Worm (Caenorhabditis elegans) whole organism, mixed stage, embryonic: ENCODE results near the gene fbxa-215.

Source experiments
- M03D4.4 ChIP-seq: sonication (generic microtip); optimal IDR thresholded peaks from 2 replicates; lab custom pipeline; 2017; ENCODE audit warnings: mild to moderate bottlenecking, missing genetic modification characterization, missing compliant biosample characterization
- bed-3 ChIP-seq: fragments of 200-800 bp; sonication (Bioruptor generic); optimal IDR thresholded peaks from 3 replicates; lab custom pipeline; 2018; ENCODE audit warnings: mild to moderate bottlenecking, missing genetic modification characterization, moderate library complexity, missing compliant biosample characterization
- blmp-1 ChIP-seq: fragments of 150-350 bp; optimal IDR thresholded peaks from 2 replicates; lab custom pipeline; 2014; ENCODE audit warnings: missing biosample characterization, missing genetic modification characterization
- ceh-39 ChIP-seq: fragments of 150-350 bp; optimal IDR thresholded peaks from 2 replicates; lab custom pipeline; 2014; ENCODE audit warnings: missing biosample characterization, missing genetic modification characterization
- ceh-43 ChIP-seq: fragments of 200-800 bp; sonication (Bioruptor generic); optimal IDR thresholded peaks from 2 replicates; lab custom pipeline; 2018; ENCODE audit warnings: mild to moderate bottlenecking, missing genetic modification characterization, moderate library complexity, missing compliant biosample characterization
- ceh-83 ChIP-seq: fragments of 200-800 bp; sonication (Bioruptor generic); optimal IDR thresholded peaks from 2 replicates; lab custom pipeline; 2018; ENCODE audit warnings: mild to moderate bottlenecking, missing genetic modification characterization, missing compliant biosample characterization
- drap-1 ChIP-seq: fragments of 200-800 bp; sonication (Bioruptor generic); optimal IDR thresholded peaks from 3 replicates; lab custom pipeline; 2018; ENCODE audit warnings: mild to moderate bottlenecking, missing genetic modification characterization, missing compliant biosample characterization
- elt-1 ChIP-seq: sonication (generic microtip); optimal IDR thresholded peaks from 2 replicates; lab custom pipeline; 2017; ENCODE audit warnings: missing genetic modification characterization, mild to moderate bottlenecking, missing compliant biosample characterization, antibody characterized with exemption, moderate library complexity, borderline replicate concordance; ENCODE audit not compliant: insufficient read depth
- elt-3 ChIP-seq: fragments of 150-350 bp; optimal IDR thresholded peaks from 2 replicates; lab custom pipeline; 2014; ENCODE audit warnings: missing biosample characterization, missing genetic modification characterization
- flh-1 ChIP-seq: fragments of 200-800 bp; sonication (Bioruptor generic); optimal IDR thresholded peaks from 2 replicates; lab custom pipeline; 2018; ENCODE audit warnings: mild to moderate bottlenecking, missing genetic modification characterization, moderate library complexity, missing compliant biosample characterization
- ham-2 ChIP-seq: fragments of 200-800 bp; sonication (Bioruptor generic); optimal IDR thresholded peaks from 2 replicates; lab custom pipeline; 2018; ENCODE audit warnings: mild to moderate bottlenecking, missing genetic modification characterization, missing compliant biosample characterization
- hlh-1 ChIP-seq: fragments of 150-350 bp; optimal IDR thresholded peaks from 2 replicates; lab custom pipeline; 2014; ENCODE audit warnings: missing biosample characterization, missing genetic modification reagents, missing genetic modification characterization
- lin-13 ChIP-seq: fragments of 150-350 bp; optimal IDR thresholded peaks from 2 replicates; lab custom pipeline; 2014; ENCODE audit warnings: missing biosample characterization, missing genetic modification characterization
- lin-32 ChIP-seq: fragments of 200-800 bp; sonication (Bioruptor generic); optimal IDR thresholded peaks from 2 replicates; lab custom pipeline; 2018; ENCODE audit warnings: mild to moderate bottlenecking, missing genetic modification characterization, missing compliant biosample characterization
- lsy-2 ChIP-seq: fragments of 150-350 bp; optimal IDR thresholded peaks from 2 replicates; lab custom pipeline; 2014; ENCODE audit warnings: missing biosample characterization, missing genetic modification characterization
- mab-5 ChIP-seq: fragments of 150-350 bp; optimal IDR thresholded peaks from 2 replicates; lab custom pipeline; 2014; ENCODE audit warnings: missing biosample characterization, missing genetic modification characterization
- mep-1 ChIP-seq: fragments of 150-350 bp; optimal IDR thresholded peaks from 2 replicates; lab custom pipeline; 2017; ENCODE audit warnings: missing biosample characterization, missing genetic modification reagents, missing genetic modification characterization, inconsistent platforms
- mls-2 ChIP-seq: sonication (generic microtip); optimal IDR thresholded peaks from 2 replicates; lab custom pipeline; 2016; ENCODE audit warnings: mild to moderate bottlenecking, missing genetic modification characterization, moderate library complexity, missing compliant biosample characterization
- nhr-12 ChIP-seq: fragments of 150-350 bp; optimal IDR thresholded peaks from 2 replicates; lab custom pipeline; 2014; ENCODE audit warnings: missing biosample characterization, missing genetic modification characterization
- nhr-2 ChIP-seq: fragments of 150-350 bp; optimal IDR thresholded peaks from 2 replicates; lab custom pipeline; 2014; ENCODE audit warnings: missing biosample characterization, missing genetic modification characterization
- nhr-237 ChIP-seq: fragments of 150-350 bp; optimal IDR thresholded peaks from 2 replicates; lab custom pipeline; 2014; ENCODE audit warnings: missing biosample characterization, missing genetic modification characterization
- pha-4 ChIP-seq: fragments of 150-350 bp; optimal IDR thresholded peaks from 2 replicates; lab custom pipeline; 2018; ENCODE audit warnings: missing biosample characterization, missing genetic modification reagents, missing genetic modification characterization
- snpc-4 ChIP-seq: fragments of 150-350 bp; optimal IDR thresholded peaks from 2 replicates; lab custom pipeline; 2014; ENCODE audit warnings: missing biosample characterization, missing genetic modification characterization
- sptf-1 ChIP-seq: sonication (generic microtip); optimal IDR thresholded peaks from 2 replicates; lab custom pipeline; 2017; ENCODE audit warnings: mild to moderate bottlenecking, missing genetic modification characterization, moderate library complexity, missing compliant biosample characterization
- tbx-8 ChIP-seq: fragments of 200-800 bp; sonication (Bioruptor generic); optimal IDR thresholded peaks from 2 replicates; lab custom pipeline; 2018; ENCODE audit warnings: mild to moderate bottlenecking, missing genetic modification characterization, moderate library complexity, missing compliant biosample characterization
- unc-120 ChIP-seq: sonication (generic microtip); optimal IDR thresholded peaks from 2 replicates; lab custom pipeline; 2017; ENCODE audit warnings: missing genetic modification characterization, missing compliant biosample characterization; ENCODE audit not compliant: poor library complexity, severe bottlenecking
- unc-39 ChIP-seq: fragments of 150-350 bp; optimal IDR thresholded peaks from 2 replicates; lab custom pipeline; 2014; ENCODE audit warnings: missing biosample characterization, missing genetic modification characterization
- unc-62 ChIP-seq: fragments of 150-350 bp; optimal IDR thresholded peaks from 2 replicates; lab custom pipeline; 2014; ENCODE audit warnings: missing biosample characterization, missing genetic modification reagents, missing genetic modification characterization
- zip-8 ChIP-seq: fragments of 150-350 bp; optimal IDR thresholded peaks from 2 replicates; lab custom pipeline; 2014; ENCODE audit warnings: missing biosample characterization, missing genetic modification characterization
- ztf-11 ChIP-seq: fragments of 150-350 bp; optimal IDR thresholded peaks from 2 replicates; lab custom pipeline; 2014; ENCODE audit warnings: missing biosample characterization, missing genetic modification characterization

The fbxa-215 gene

ce11 chrIV:13699384-13699788, 32.7 kb upstream of the fbxa-215 start:
- TF ChIP-seq ceh-83 (GFP tag; lab: Kevin White, UChicago) (no peak), sptf-1 (tag; lab: Kevin White, UChicago) (no peak), elt-1 (tag; lab: Kevin White, UChicago) (peak; percentile 87), unc-120 (tag; lab: Kevin White, UChicago) (peak; percentile 41), unc-62 (GFP tag; lab: Kevin White, UChicago) (peak; percentile 98), mab-5 (tag; lab: Kevin White, UChicago) (peak; percentile 56)
- TF ChIP-seq, all 35 proteins: peak for 4

ce11 chrIV:13698603-13699002, 31.9 kb upstream of the fbxa-215 start, which contains the start of gene T23G4.127:
TSS of gene T23G4.127 (minus strand) at chrIV:13698703.
- no peak for TF ChIP-seq hlh-1

- TF ChIP-seq nhr-12: no peak
- TF ChIP-seq tbx-8 (GFP tag; lab: Kevin White, UChicago): no peak
- TF ChIP-seq pha-4 (tag; lab: Kevin White, UChicago): no peak
- no peak for TF ChIP-seq ceh-39 (tag; lab: Kevin White, UChicago)
- no peak for TF ChIP-seq unc-120 (tag; lab: Kevin White, UChicago)
- no peak for TF ChIP-seq lin-32 (GFP tag; lab: Kevin White, UChicago)
- TF ChIP-seq unc-62 (GFP tag; lab: Kevin White, UChicago): no peak
- no peak for TF ChIP-seq zip-8 (tag; lab: Kevin White, UChicago)
- TF ChIP-seq unc-39 (tag; lab: Kevin White, UChicago): no peak
- TF ChIP-seq ceh-43: no peak
- TF ChIP-seq ham-2: no peak
- no peak for TF ChIP-seq sptf-1 (tag; lab: Kevin White, UChicago)
- no peak for TF ChIP-seq lin-13
- TF ChIP-seq mab-5 (tag; lab: Kevin White, UChicago): no peak
- no peak for TF ChIP-seq M03D4.4 (tag; lab: Kevin White, UChicago)
- TF ChIP-seq nhr-237 (tag; lab: Kevin White, UChicago): no peak
- TF ChIP-seq ztf-11: no peak
These were observed 30.2 kb upstream of the fbxa-215 start for ce11 chrIV:13696900-13697299.

ce11 chrIV:13695720-13696364, 29.1 kb upstream of the fbxa-215 start:
- TF ChIP-seq tbx-8 (GFP tag; lab: Kevin White, UChicago) (no peak), snpc-4 (no peak), lin-32 (GFP tag; lab: Kevin White, UChicago) (no peak), drap-1 (GFP tag; lab: Kevin White, UChicago) (no peak), ceh-39 (tag; lab: Kevin White, UChicago) (no peak), nhr-2 (tag; lab: Kevin White, UChicago) (peak; percentile 82), unc-62 (GFP tag; lab: Kevin White, UChicago) (peak; percentile 99), bed-3 (no peak), ham-2 (no peak), mls-2 (no peak), mab-5 (tag; lab: Kevin White, UChicago) (peak; percentile 70), nhr-237 (tag; lab: Kevin White, UChicago) (no peak), unc-120 (tag; lab: Kevin White, UChicago) (peak; percentile 33), flh-1 (GFP tag; lab: Kevin White, UChicago) (no peak), sptf-1 (tag; lab: Kevin White, UChicago) (no peak), lin-13 (no peak), elt-1 (tag; lab: Kevin White, UChicago) (peak; percentile 29), unc-39 (tag; lab: Kevin White, UChicago) (no peak), elt-3 (tag; lab: Kevin White, UChicago) (no peak), blmp-1 (no peak), nhr-12 (no peak), lsy-2 (tag; lab: Kevin White, UChicago) (no peak), zip-8 (tag; lab: Kevin White, UChicago) (no peak), hlh-1 (peak; percentile 44)

DNA sequence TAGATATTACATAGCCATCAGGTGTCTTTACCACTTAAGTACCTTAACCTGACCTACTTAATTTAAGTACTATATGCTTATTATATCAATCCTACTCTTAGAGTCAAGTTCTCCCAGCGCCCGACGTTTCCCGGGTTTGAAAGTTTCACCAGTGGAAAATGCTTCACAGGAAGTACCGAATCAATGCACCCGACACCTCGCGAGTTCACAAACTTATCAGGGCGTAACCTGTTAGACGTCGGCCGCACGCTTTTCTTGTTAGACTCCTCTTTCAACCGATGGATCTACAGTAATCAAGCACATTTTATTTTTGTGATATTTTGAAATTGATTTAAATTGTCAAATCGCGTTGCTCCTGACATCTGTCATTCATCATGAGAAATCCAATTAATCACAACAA, 28.6 kb upstream of the fbxa-215 start:
- TF ChIP-seq mep-1 (tag; lab: Kevin White, UChicago) (no peak), nhr-12 (no peak), tbx-8 (GFP tag; lab: Kevin White, UChicago) (no peak), unc-39 (tag; lab: Kevin White, UChicago) (no peak), lin-13 (no peak)
